Worm (Caenorhabditis elegans) whole organism, dauer: ENCODE measurements around the gene K08F9.3.

Experiments
- unc-62 ChIP-seq: sonication (generic microtip); optimal IDR thresholded peaks from 2 replicates; lab custom pipeline; 2017; ENCODE audit warnings: missing biosample characterization, missing genetic modification reagents, missing genetic modification characterization

The K08F9.3 gene

DNA sequence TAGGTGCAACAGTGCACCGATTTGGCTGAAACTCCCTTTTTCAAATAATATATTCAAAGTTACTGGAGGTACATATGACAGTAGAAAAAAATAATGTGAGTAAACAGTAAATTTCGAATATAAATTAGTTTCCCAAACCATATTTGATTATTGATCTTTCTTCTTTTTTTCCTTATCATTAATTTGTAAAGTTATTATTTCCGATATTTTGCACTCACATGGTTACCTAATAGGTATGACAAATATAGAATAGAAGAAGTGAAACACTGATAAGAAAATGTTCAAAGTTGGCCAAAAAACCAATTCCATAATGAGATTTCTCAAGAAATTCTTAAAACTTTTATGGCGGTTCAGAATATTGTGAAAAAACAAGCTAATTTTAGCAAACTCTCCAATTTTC lies 536 bp upstream of the K08F9.3 start:
- no peak for TF ChIP-seq unc-62

- TF ChIP-seq unc-62: no peak
Observed at ce11 chrV:15143285-15143684, 2.9 kb downstream of the K08F9.3 start, which contains the start of gene K08F9.1. K08F9.1 (minus strand) TSS chrV:15143385.

ce11 chrV:15143798-15144197 lies 3.5 kb downstream of the K08F9.3 start, which contains the start of gene K08F9.4:
K08F9.4 (plus strand) TSS chrV:15144019.
- no peak for TF ChIP-seq unc-62

DNA sequence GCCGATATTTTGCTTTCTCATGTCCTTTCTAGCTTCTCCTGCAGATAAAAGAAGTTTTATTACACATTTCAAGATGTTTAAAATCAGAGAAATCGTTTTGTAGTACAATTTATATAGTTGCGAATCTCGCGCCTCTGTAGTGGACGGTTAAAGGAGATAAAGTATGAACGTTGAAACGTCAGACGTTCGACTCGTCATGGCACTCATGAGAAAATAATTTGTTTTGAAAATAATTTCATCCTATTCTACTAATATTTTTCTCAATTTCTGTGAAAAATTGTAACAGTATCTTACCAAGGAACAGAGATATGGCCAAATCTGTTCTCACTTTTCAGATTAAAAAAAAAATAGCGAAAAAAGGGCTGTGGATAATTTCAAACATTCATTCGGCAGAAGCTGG lies 7.4 kb downstream of the K08F9.3 start, which contains the start of gene T09F5.20:
Gene T09F5.20, minus strand, starts transcription at position 101 of the 400 bp plus-strand sequence.
- no peak for TF ChIP-seq unc-62

- no peak for TF ChIP-seq unc-62
Observed at ce11 chrV:15148800-15149199, 8.5 kb downstream of the K08F9.3 start, which contains the start of gene T09F5.1. T09F5.1 (plus strand) TSS chrV:15149100.

DNA sequence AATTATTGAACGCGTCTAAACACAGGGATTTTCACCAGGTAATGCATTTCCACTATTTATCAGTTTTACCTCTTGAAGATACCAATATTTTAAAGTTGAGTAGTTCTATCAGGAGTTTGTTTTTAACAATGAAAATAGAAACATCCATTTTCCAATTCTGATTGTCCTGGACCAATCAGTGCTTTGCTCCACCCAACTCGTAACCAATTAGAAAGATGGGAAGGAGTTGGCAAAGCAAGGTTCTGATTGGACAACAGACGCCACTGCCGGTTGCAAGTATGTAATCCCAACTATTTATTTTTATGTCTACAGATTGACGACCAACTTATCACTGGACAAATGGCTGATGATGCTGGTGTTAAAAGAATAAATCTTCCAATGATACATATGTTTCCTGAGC lies 9.8 kb downstream of the K08F9.3 start:
- no peak for TF ChIP-seq unc-62

- no peak for TF ChIP-seq unc-62
Observed at ce11 chrV:15150661-15151060, 10.3 kb downstream of the K08F9.3 start, which contains the start of gene T09F5.2. T09F5.2 (plus strand) TSS chrV:15150961.

ce11 chrV:15152010-15152409 lies 11.7 kb downstream of the K08F9.3 start:
- no peak for TF ChIP-seq unc-62

DNA sequence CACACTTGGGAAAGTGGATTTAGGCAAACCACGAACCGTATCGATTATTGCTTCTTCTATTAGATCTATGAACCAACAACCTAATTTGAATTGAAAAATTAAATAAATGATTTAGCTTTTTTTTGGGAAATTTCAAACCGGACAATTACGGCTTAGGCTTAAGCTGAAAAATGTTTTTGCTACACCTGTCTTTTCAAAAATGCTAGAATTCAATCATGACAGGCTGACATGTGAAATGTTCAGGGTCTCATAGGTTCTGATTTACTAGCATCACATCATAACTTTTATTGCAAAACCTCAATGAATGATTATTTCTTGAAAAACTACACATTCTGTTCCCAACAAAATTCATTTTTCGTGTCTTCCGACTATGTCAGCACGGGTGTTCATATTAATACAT lies 12.9 kb downstream of the K08F9.3 start, which contains the start of gene srh-55:
Gene srh-55, plus strand, starts transcription at position 301 of the 400 bp plus-strand sequence.
- TF ChIP-seq unc-62: no peak

DNA sequence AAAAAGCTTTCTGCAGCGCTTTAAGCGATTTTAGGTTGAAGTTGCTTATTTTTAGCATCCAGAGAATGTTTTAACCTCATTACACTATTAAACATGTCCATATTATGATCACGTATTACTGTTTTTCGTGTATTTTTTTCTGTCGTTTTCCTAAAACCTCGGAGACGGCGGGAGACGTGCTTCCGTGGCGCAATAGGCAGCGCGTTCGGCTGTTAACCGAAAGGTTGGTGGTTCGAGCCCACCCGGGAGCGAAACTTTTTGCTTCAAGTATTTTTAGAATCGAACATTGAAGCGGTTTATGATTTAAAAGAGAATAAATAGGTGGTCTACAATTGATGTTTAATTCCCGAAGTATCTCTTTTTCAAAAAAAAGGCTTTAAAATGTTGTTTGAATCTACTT lies 16.2 kb downstream of the K08F9.3 start:
- TF ChIP-seq unc-62: no peak

- TF ChIP-seq unc-62: no peak
Observed at ce11 chrV:15158691-15159090, 18.3 kb downstream of the K08F9.3 start, which contains the start of gene str-45. str-45 (plus strand) TSS chrV:15158991.

ce11 chrV:15162697-15163096 lies 22.4 kb downstream of the K08F9.3 start, which contains the start of gene srz-11:
srz-11 (plus strand) TSS chrV:15163082.
- TF ChIP-seq unc-62: no peak

ce11 chrV:15175459-15175858 lies 35.1 kb downstream of the K08F9.3 start, which contains the start of gene clec-47:
clec-47 (plus strand) TSS chrV:15175759.
- no peak for TF ChIP-seq unc-62

DNA sequence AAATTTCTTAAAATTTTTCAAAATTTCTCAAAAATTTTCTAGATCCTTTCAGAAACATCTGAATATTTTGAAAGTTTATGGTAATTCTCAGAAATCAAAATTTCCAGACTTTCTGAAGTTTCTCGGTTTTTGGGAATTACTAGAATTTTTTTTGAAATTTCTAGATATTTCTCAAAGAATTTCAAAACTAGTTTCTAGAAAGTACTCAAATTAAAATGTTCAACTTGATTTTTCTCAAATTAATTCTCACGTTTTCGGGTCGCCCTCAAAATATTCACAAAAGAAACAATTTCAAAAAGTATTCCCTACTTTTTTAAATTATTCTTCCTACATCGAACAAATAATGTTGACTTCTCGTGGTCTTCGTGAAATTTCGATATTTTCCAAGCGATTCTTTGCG lies 39.4 kb downstream of the K08F9.3 start, which contains the start of gene T09F5.10:
Gene T09F5.10, plus strand, starts transcription at position 301 of the 400 bp plus-strand sequence.
- TF ChIP-seq unc-62: no peak

- no peak for TF ChIP-seq unc-62
Observed at ce11 chrV:15181899-15182298, 41.6 kb downstream of the K08F9.3 start.

DNA sequence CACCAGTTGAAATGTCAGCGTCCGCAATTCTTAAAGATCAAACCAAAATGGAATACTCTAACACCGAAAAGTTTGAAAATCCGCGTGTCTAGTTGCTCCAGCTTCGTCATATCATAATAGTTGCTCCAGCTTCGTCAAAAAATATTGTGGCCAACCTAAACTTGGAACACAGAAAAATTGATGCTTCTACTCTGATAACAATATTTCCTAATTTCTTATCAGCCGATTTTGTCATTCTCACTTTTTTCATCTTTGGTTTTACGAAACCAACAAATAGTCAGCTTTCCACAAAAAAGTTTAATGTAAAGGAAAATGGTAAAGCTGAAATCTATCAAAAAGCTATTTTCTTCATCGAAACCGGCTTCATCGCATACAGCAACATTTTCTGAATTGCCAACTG lies 42.1 kb downstream of the K08F9.3 start, which contains the start of gene fbxa-84:
Gene fbxa-84, plus strand, starts transcription at position 34 of the 400 bp plus-strand sequence.
- TF ChIP-seq unc-62: no peak

- TF ChIP-seq unc-62: no peak
Observed at ce11 chrV:15184097-15185040, 44.0 kb downstream of the K08F9.3 start, which contains the start of gene Y75B12B.1. Y75B12B.1 (plus strand) TSS chrV:15184699.
